Worm (Caenorhabditis elegans) whole organism, L3 larva: ENCODE data around the gene cld-9.

Experiments used
- ama-1 ChIP-seq: fragments of 150-350 bp; optimal IDR thresholded peaks from 2 replicates; lab custom pipeline; 2018
- ceh-28 ChIP-seq: fragments of 150-350 bp; optimal IDR thresholded peaks from 2 replicates; lab custom pipeline; 2014; ENCODE audit warnings: missing biosample characterization, missing genetic modification reagents, missing genetic modification characterization
- ceh-82 ChIP-seq: fragments of 150-350 bp; optimal IDR thresholded peaks from 2 replicates; lab custom pipeline; 2014; ENCODE audit warnings: missing biosample characterization, missing genetic modification characterization
- elt-2 ChIP-seq: sonication (generic microtip); optimal IDR thresholded peaks from 2 replicates; lab custom pipeline; 2016; ENCODE audit warnings: missing genetic modification reagents, mild to moderate bottlenecking, missing genetic modification characterization, missing compliant biosample characterization
- jun-1 ChIP-seq: fragments of 150-350 bp; optimal IDR thresholded peaks from 2 replicates; lab custom pipeline; 2014; ENCODE audit warnings: missing biosample characterization, missing genetic modification reagents, missing genetic modification characterization
- mdl-1 ChIP-seq: fragments of 150-350 bp; optimal IDR thresholded peaks from 2 replicates; lab custom pipeline; 2014; ENCODE audit warnings: missing biosample characterization, missing genetic modification characterization
- nhr-12 ChIP-seq: fragments of 150-350 bp; optimal IDR thresholded peaks from 2 replicates; lab custom pipeline; 2014; ENCODE audit warnings: missing biosample characterization, missing genetic modification characterization
- nhr-25 ChIP-seq: sonication (generic microtip); optimal IDR thresholded peaks from 2 replicates; lab custom pipeline; 2017; ENCODE audit warnings: missing biosample characterization, missing genetic modification characterization
- pha-4 ChIP-seq: fragments of 150-350 bp; optimal IDR thresholded peaks from 2 replicates; lab custom pipeline; 2014; ENCODE audit warnings: missing biosample characterization, missing genetic modification reagents, missing genetic modification characterization
- zag-1 ChIP-seq: fragments of 150-350 bp; optimal IDR thresholded peaks from 2 replicates; lab custom pipeline; 2014; ENCODE audit warnings: missing biosample characterization, missing genetic modification characterization

DNA sequence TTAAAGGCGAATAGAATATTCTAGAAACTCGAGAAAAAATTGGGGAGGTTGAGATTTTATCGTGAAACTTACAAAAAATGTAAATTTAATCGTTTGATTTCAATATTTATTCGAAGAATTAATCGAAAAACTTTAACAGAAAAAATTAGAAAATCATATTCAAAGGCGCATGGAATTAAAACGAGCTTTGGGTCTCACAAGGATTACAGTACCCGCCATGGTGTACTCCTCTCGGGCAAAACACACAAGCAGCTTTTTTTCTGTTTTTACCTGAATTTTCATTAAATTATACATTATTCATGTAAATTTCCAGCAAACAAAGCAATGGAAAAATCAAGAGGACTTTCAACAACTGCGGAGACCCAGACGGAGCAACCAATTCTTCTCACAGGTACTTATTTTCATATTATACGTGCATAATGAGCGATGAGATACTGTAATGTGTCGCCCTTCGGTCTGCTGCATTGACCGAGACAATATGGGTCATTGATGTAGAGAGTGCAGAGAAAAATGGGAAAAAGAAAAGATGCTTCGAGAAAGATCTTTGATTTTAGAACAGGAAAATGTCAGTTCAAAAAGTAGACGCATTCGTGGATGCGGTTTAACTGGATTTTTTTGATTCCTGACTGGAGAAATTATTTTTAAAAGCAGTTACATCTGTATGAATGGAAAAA is 35.7 kb upstream of the cld-9 start, which contains the start of the genes F53C11.4 and F53C11.5:
- no peak for TF ChIP-seq ceh-82 (tag; lab: Kevin White, UChicago)
- TF ChIP-seq zag-1, result no peak
- no peak for TF ChIP-seq nhr-25 (tag; lab: Kevin White, UChicago)
- TF ChIP-seq pha-4, result peak; percentile 88
- TF ChIP-seq mdl-1 (tag; lab: Kevin White, UChicago), result no peak
- TF ChIP-seq ceh-28 (tag; lab: Kevin White, UChicago), result peak; percentile 30
- peak; percentile 66 for TF ChIP-seq jun-1 (tag; lab: Kevin White, UChicago)
- peak; percentile 29 for TF ChIP-seq ama-1 (lab: Kevin White, UChicago)
- no peak for TF ChIP-seq nhr-12
- peak; percentile 69 for TF ChIP-seq elt-2 (tag; lab: Kevin White, UChicago)
